Worm (Caenorhabditis elegans) whole organism, late embryonic: ENCODE measurements around the gene nprl-3.

Source experiments
- C08G9.2 ChIP-seq: sonication (generic microtip); optimal IDR thresholded peaks from 2 replicates; lab custom pipeline; 2016; ENCODE audit warnings: mild to moderate bottlenecking, missing genetic modification characterization, moderate library complexity, missing compliant biosample characterization
- ahr-1 ChIP-seq: sonication (generic microtip); optimal IDR thresholded peaks from 2 replicates; lab custom pipeline; 2016; ENCODE audit warnings: missing genetic modification characterization, missing compliant biosample characterization
- ceh-22 ChIP-seq: sonication (generic microtip); optimal IDR thresholded peaks from 2 replicates; lab custom pipeline; 2017; ENCODE audit warnings: missing biosample characterization, missing genetic modification characterization
- ceh-31 ChIP-seq: sonication (generic microtip); optimal IDR thresholded peaks from 2 replicates; lab custom pipeline; 2016; ENCODE audit warnings: missing genetic modification characterization, missing compliant biosample characterization
- ceh-45 ChIP-seq: fragments of 200-800 bp; sonication (Bioruptor generic); IDR thresholded peaks from 2 replicates; pipeline ENCODE4 v1.3.6; 2022; ENCODE audit warnings: missing genetic modification reagents, missing genetic modification characterization, missing compliant biosample characterization
- dve-1 ChIP-seq: sonication (generic microtip); optimal IDR thresholded peaks from 2 replicates; lab custom pipeline; 2017; ENCODE audit warnings: antibody characterized with exemption, mild to moderate bottlenecking, missing genetic modification characterization, missing compliant biosample characterization
- hlh-6 ChIP-seq: sonication (generic microtip); optimal IDR thresholded peaks from 2 replicates; lab custom pipeline; 2016; ENCODE audit warnings: missing genotype, missing genetic modification characterization, missing compliant biosample characterization
- pha-4 ChIP-seq: fragments of 150-350 bp; optimal IDR thresholded peaks from 2 replicates; lab custom pipeline; 2018; ENCODE audit warnings: missing biosample characterization, missing genetic modification reagents, missing genetic modification characterization
- pros-1 ChIP-seq: fragments of 150-350 bp; optimal IDR thresholded peaks from 2 replicates; lab custom pipeline; 2014; ENCODE audit warnings: missing biosample characterization, missing genetic modification reagents, missing genetic modification characterization

DNA sequence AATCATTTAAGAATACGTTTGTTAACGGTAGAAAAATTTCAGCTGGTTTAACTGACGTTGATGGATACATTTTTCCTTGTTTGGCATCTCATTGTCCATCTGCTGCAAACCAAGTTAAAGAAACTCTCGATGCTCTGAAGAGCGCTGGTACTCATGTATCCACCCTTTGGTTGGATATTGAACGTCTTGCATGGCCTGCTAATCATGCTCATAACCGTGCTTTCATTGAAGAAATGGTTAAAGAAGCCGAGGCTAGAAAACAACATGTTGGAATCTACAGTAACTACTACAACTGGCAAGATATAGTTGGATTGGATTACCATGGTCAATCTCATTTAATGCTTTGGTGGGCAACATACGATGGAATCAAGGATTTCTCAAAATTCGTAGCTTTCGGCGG, 35.7 kb downstream of the nprl-3 start:
- TF ChIP-seq pha-4 (tag; lab: Kevin White, UChicago) (no peak), pros-1 (tag; lab: Kevin White, UChicago) (no peak), ceh-45 (GFP tag; lab: Robert Waterston, UW) (no peak), ahr-1 (tag; lab: Kevin White, UChicago) (no peak), hlh-6 (tag; lab: Kevin White, UChicago) (no peak), dve-1 (tag; lab: Kevin White, UChicago) (no peak), ceh-22 (tag; lab: Kevin White, UChicago) (no peak), ceh-31 (tag; lab: Kevin White, UChicago) (no peak), C08G9.2 (no peak)
